Worm (Caenorhabditis elegans): ENCODE measurements around the gene larp-1.

DNA sequence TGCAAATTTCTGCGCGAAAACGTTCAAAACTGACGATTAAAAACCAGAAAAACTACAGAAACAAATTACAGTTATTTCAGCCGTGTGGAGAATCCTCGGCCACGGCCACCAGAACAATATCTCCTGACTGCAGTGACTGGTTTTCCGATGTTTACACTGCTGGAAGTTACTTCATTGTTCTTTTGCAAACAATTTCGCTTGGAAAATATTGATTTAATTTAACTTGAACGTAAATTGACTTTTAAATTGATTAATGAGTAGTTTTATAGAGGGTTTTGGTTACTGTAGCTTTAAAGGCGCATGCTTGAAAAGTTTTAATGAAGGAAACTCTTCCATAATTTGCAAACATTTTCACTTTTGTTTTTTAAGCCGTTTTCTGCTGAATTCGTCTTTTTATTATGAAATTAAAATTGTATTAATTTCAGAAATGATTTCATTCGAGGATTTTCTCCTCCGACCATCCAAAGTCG lies 18.5 kb downstream of the larp-1 start, which contains the start of gene smcr-8:
- no peak for TF ChIP-seq W03F9.2 (tag; optimal IDR thresholded peaks at IDR 0.05)
- TF ChIP-seq him-1 (tag; optimal IDR thresholded peaks at IDR 0.05) = no peak
- TF ChIP-seq dao-5 (tag; optimal IDR thresholded peaks at IDR 0.05) = no peak

Data from whole organism, L4/young adult.